Worm (Caenorhabditis elegans) whole organism, L1 larva: ENCODE data around the gene mpz-5.

Source experiments
- ces-1 ChIP-seq: fragments of 150-350 bp; optimal IDR thresholded peaks from 2 replicates; lab custom pipeline; 2014; ENCODE audit warnings: missing biosample characterization, missing genetic modification reagents, missing genetic modification characterization
- fkh-10 ChIP-seq: sonication (generic microtip); optimal IDR thresholded peaks from 2 replicates; lab custom pipeline; 2017; ENCODE audit warnings: missing biosample characterization, missing genetic modification reagents, missing genetic modification characterization
- nhr-237 ChIP-seq: fragments of 150-350 bp; optimal IDR thresholded peaks from 2 replicates; lab custom pipeline; 2014; ENCODE audit warnings: missing biosample characterization, missing genetic modification characterization
- nhr-85 ChIP-seq: sonication (generic microtip); peaks from one replicate; lab custom pipeline; 2016; ENCODE audit warnings: missing genetic modification characterization, inconsistent platforms, missing compliant biosample characterization
- unc-98 ChIP-seq: fragments of 200-800 bp; sonication (Bioruptor generic); IDR thresholded peaks from 2 replicates; pipeline ENCODE4 v1.3.6; 2022; ENCODE audit warnings: missing genetic modification characterization, missing compliant biosample characterization
- ztf-11 ChIP-seq, 2 experiments: sonication (generic microtip); optimal IDR thresholded peaks; 2 replicates each; lab custom pipeline; 2016 to 2017; ENCODE audit warnings: missing genetic modification characterization in 2 of 2, missing biosample characterization in 1 of 2, missing compliant biosample characterization in 1 of 2
- ztf-4 ChIP-seq: fragments of 150-350 bp; optimal IDR thresholded peaks from 2 replicates; lab custom pipeline; 2014; ENCODE audit warnings: missing biosample characterization, missing genetic modification characterization

ce11 chrIV:10347528-10347927 lies 26.1 kb downstream of the mpz-5 start:
- TF ChIP-seq ztf-4 (tag; lab: Kevin White, UChicago) (no peak), nhr-237 (no peak), ces-1 (no peak), nhr-85 (tag; lab: Kevin White, UChicago) (no peak), fkh-10 (GFP tag; lab: Kevin White, UChicago) (no peak), ztf-11 (tag; optimal IDR thresholded peaks at IDR 0.05; lab: Kevin White, UChicago) (no peak), unc-98 (no peak)
